Fruit fly (Drosophila melanogaster) whole organism, pupa: ENCODE measurements around the gene Eig71Ei.

Experiments
- CG10348 ChIP-seq: fragments of 200-800 bp; sonication (Bioruptor generic); IDR thresholded peaks from 2 replicates; pipeline ENCODE4 v1.3.6; 2022; ENCODE audit warnings: missing biosample characterization, missing genetic modification characterization
- CG12605 ChIP-seq: fragments of 200-800 bp; sonication (Bioruptor generic); IDR thresholded peaks from 2 replicates; pipeline ENCODE4 v1.3.6; 2022; ENCODE audit warnings: missing biosample characterization, missing genetic modification characterization
- CG13204 ChIP-seq: fragments of 200-800 bp; sonication (Bioruptor generic); optimal IDR thresholded peaks from 2 replicates; lab custom pipeline; 2018; ENCODE audit warnings: missing biosample characterization, mild to moderate bottlenecking, missing genetic modification characterization, moderate library complexity
- CG14655 ChIP-seq: fragments of 200-800 bp; sonication (Bioruptor generic); optimal IDR thresholded peaks from 3 replicates; lab custom pipeline; 2017; ENCODE audit warnings: mild to moderate bottlenecking, missing biosample characterization, missing genetic modification reagents, missing genetic modification characterization
- CG15710 ChIP-seq: fragments of 200-800 bp; sonication (Bioruptor generic); optimal IDR thresholded peaks from 2 replicates; lab custom pipeline; 2018; ENCODE audit warnings: missing biosample characterization, mild to moderate bottlenecking, missing genetic modification characterization, moderate library complexity
- CG17806 ChIP-seq: fragments of 200-800 bp; sonication (Bioruptor generic); optimal IDR thresholded peaks from 2 replicates; lab custom pipeline; 2018; ENCODE audit warnings: missing biosample characterization, mild to moderate bottlenecking, missing genetic modification characterization, moderate library complexity
- CG34367 ChIP-seq: fragments of 200-800 bp; sonication (Bioruptor generic); optimal IDR thresholded peaks from 2 replicates; lab custom pipeline; 2018; ENCODE audit warnings: missing biosample characterization, mild to moderate bottlenecking, missing genetic modification characterization
- CG4496 ChIP-seq: fragments of 200-800 bp; sonication (Bioruptor generic); IDR thresholded peaks from 3 replicates; pipeline ENCODE4 v1.3.6; 2022; ENCODE audit warnings: missing biosample characterization, missing genetic modification characterization
- CG8301 ChIP-seq: fragments of 200-800 bp; sonication (Bioruptor generic); optimal IDR thresholded peaks from 2 replicates; lab custom pipeline; 2018; ENCODE audit warnings: missing biosample characterization, mild to moderate bottlenecking, missing genetic modification characterization
- CG9948 ChIP-seq: fragments of 200-800 bp; sonication (Bioruptor generic); optimal IDR thresholded peaks from 2 replicates; lab custom pipeline; 2018; ENCODE audit warnings: missing biosample characterization, mild to moderate bottlenecking, missing genetic modification characterization, moderate library complexity
- EcR ChIP-seq: fragments of 200-800 bp; sonication (Bioruptor generic); optimal IDR thresholded peaks from 3 replicates; lab custom pipeline; 2019; ENCODE audit warnings: missing biosample characterization, missing genetic modification characterization, mild to moderate bottlenecking, moderate library complexity, missing genetic modification reagents
- Ets98B ChIP-seq: fragments of 200-800 bp; sonication (Bioruptor generic); IDR thresholded peaks from 2 replicates; pipeline ENCODE4 v1.3.6; 2022; ENCODE audit warnings: missing biosample characterization, missing genetic modification characterization
- fd96Ca ChIP-seq: fragments of 200-800 bp; sonication (Bioruptor generic); IDR thresholded peaks from 3 replicates; pipeline ENCODE4 v1.3.6; 2022; ENCODE audit warnings: missing biosample characterization, missing genetic modification characterization
- rn ChIP-seq: fragments of 200-800 bp; sonication (Bioruptor generic); IDR thresholded peaks from 2 replicates; pipeline ENCODE4 v1.3.6; 2022; ENCODE audit warnings: missing biosample characterization, missing genetic modification characterization

dm6 chr3L:15612728-15613127 lies 46.8 kb upstream of the Eig71Ei start, which contains the start of gene CG13449:
- TF ChIP-seq rn (GFP tag; lab: Robert Waterston, UW) (no peak), Ets98B (no peak), CG14655 (no peak), CG10348 (GFP tag; lab: Robert Waterston, UW) (no peak), CG17806 (tag; lab: Kevin White, UChicago) (no peak), CG13204 (GFP tag; lab: Kevin White, UChicago) (no peak), CG9948 (no peak), CG34367 (no peak), CG8301 (no peak), EcR (no peak), CG4496 (GFP tag; lab: Robert Waterston, UW) (no peak), CG12605 (GFP tag; lab: Robert Waterston, UW) (no peak), CG15710 (tag; lab: Kevin White, UChicago) (no peak), fd96Ca (no peak)
